Fruit fly (Drosophila melanogaster) whole organism, pupa: ENCODE results near the gene RpL37A.

ENCODE experiments used
- CG10348 ChIP-seq: fragments of 200-800 bp; sonication (Bioruptor generic); IDR thresholded peaks from 2 replicates; pipeline ENCODE4 v1.3.6; 2022; ENCODE audit warnings: missing biosample characterization, missing genetic modification characterization
- CG12605 ChIP-seq: fragments of 200-800 bp; sonication (Bioruptor generic); IDR thresholded peaks from 2 replicates; pipeline ENCODE4 v1.3.6; 2022; ENCODE audit warnings: missing biosample characterization, missing genetic modification characterization
- CG13204 ChIP-seq: fragments of 200-800 bp; sonication (Bioruptor generic); optimal IDR thresholded peaks from 2 replicates; lab custom pipeline; 2018; ENCODE audit warnings: missing biosample characterization, mild to moderate bottlenecking, missing genetic modification characterization, moderate library complexity
- CG14655 ChIP-seq: fragments of 200-800 bp; sonication (Bioruptor generic); optimal IDR thresholded peaks from 3 replicates; lab custom pipeline; 2017; ENCODE audit warnings: mild to moderate bottlenecking, missing biosample characterization, missing genetic modification reagents, missing genetic modification characterization
- CG15710 ChIP-seq: fragments of 200-800 bp; sonication (Bioruptor generic); optimal IDR thresholded peaks from 2 replicates; lab custom pipeline; 2018; ENCODE audit warnings: missing biosample characterization, mild to moderate bottlenecking, missing genetic modification characterization, moderate library complexity
- CG17806 ChIP-seq: fragments of 200-800 bp; sonication (Bioruptor generic); optimal IDR thresholded peaks from 2 replicates; lab custom pipeline; 2018; ENCODE audit warnings: missing biosample characterization, mild to moderate bottlenecking, missing genetic modification characterization, moderate library complexity
- CG32121 ChIP-seq: fragments of 200-800 bp; sonication (Bioruptor generic); IDR thresholded peaks from 2 replicates; pipeline ENCODE4 v1.3.6; 2022; ENCODE audit warnings: missing biosample characterization, missing genetic modification characterization
- CG34367 ChIP-seq: fragments of 200-800 bp; sonication (Bioruptor generic); optimal IDR thresholded peaks from 2 replicates; lab custom pipeline; 2018; ENCODE audit warnings: missing biosample characterization, mild to moderate bottlenecking, missing genetic modification characterization
- CG4496 ChIP-seq: fragments of 200-800 bp; sonication (Bioruptor generic); IDR thresholded peaks from 3 replicates; pipeline ENCODE4 v1.3.6; 2022; ENCODE audit warnings: missing biosample characterization, missing genetic modification characterization
- CG8159 ChIP-seq: fragments of 200-800 bp; sonication (Bioruptor generic); optimal IDR thresholded peaks from 3 replicates; lab custom pipeline; 2018; ENCODE audit warnings: missing biosample characterization, mild to moderate bottlenecking, missing genetic modification characterization, moderate library complexity
- CG8301 ChIP-seq: fragments of 200-800 bp; sonication (Bioruptor generic); optimal IDR thresholded peaks from 2 replicates; lab custom pipeline; 2018; ENCODE audit warnings: missing biosample characterization, mild to moderate bottlenecking, missing genetic modification characterization
- CG9948 ChIP-seq: fragments of 200-800 bp; sonication (Bioruptor generic); optimal IDR thresholded peaks from 2 replicates; lab custom pipeline; 2018; ENCODE audit warnings: missing biosample characterization, mild to moderate bottlenecking, missing genetic modification characterization, moderate library complexity
- D1 ChIP-seq: fragments of 200-800 bp; sonication (Bioruptor generic); optimal IDR thresholded peaks from 2 replicates; lab custom pipeline; 2018; ENCODE audit warnings: missing biosample characterization, mild to moderate bottlenecking, missing genetic modification characterization, moderate library complexity
- EcR ChIP-seq: fragments of 200-800 bp; sonication (Bioruptor generic); optimal IDR thresholded peaks from 3 replicates; lab custom pipeline; 2019; ENCODE audit warnings: missing biosample characterization, missing genetic modification characterization, mild to moderate bottlenecking, moderate library complexity, missing genetic modification reagents
- Ets98B ChIP-seq: fragments of 200-800 bp; sonication (Bioruptor generic); IDR thresholded peaks from 2 replicates; pipeline ENCODE4 v1.3.6; 2022; ENCODE audit warnings: missing biosample characterization, missing genetic modification characterization
- Pif1A ChIP-seq: fragments of 200-800 bp; sonication (Bioruptor generic); optimal IDR thresholded peaks from 3 replicates; lab custom pipeline; 2016; ENCODE audit warnings: missing biosample characterization, missing genetic modification characterization
- Pif1B ChIP-seq: fragments of 200-800 bp; sonication (Bioruptor generic); optimal IDR thresholded peaks from 3 replicates; lab custom pipeline; 2016; ENCODE audit warnings: missing biosample characterization, missing genetic modification characterization
- Snoo ChIP-seq: fragments of 200-800 bp; sonication (Bioruptor generic); optimal IDR thresholded peaks from 3 replicates; lab custom pipeline; 2017; ENCODE audit warnings: missing biosample characterization, mild to moderate bottlenecking, missing genetic modification characterization, inconsistent platforms
- fd96Ca ChIP-seq: fragments of 200-800 bp; sonication (Bioruptor generic); IDR thresholded peaks from 3 replicates; pipeline ENCODE4 v1.3.6; 2022; ENCODE audit warnings: missing biosample characterization, missing genetic modification characterization
- gl ChIP-seq: fragments of 200-800 bp; sonication (Bioruptor generic); optimal IDR thresholded peaks from 2 replicates; lab custom pipeline; 2018; ENCODE audit warnings: missing biosample characterization, mild to moderate bottlenecking, missing genetic modification characterization
- rn ChIP-seq: fragments of 200-800 bp; sonication (Bioruptor generic); IDR thresholded peaks from 2 replicates; pipeline ENCODE4 v1.3.6; 2022; ENCODE audit warnings: missing biosample characterization, missing genetic modification characterization

The RpL37A gene

dm6 chr2L:5092992-5093695, 22.4 kb downstream of the RpL37A start, which contains the start of gene Pgant5:
Gene Pgant5 (minus strand): TSS chr2L:5093592.
- TF ChIP-seq Pif1A (GFP tag; lab: Kevin White, UChicago) (peak; percentile 42), CG12605 (GFP tag; lab: Robert Waterston, UW) (no peak), CG17806 (no peak), CG8159 (tag; lab: Kevin White, UChicago) (no peak), CG4496 (peak; percentile 53; the same call in 1 of the 3 replicates), CG34367 (no peak), Snoo (no peak), CG15710 (tag; lab: Kevin White, UChicago) (peak; percentile 7), rn (GFP tag; lab: Robert Waterston, UW) (no peak), Ets98B (GFP tag; lab: Robert Waterston, UW) (peak; percentile 24; the same call in 1 of the 2 replicates), EcR (GFP tag; lab: Kevin White, UChicago) (peak; percentile 39), fd96Ca (GFP tag; lab: Robert Waterston, UW) (peak; percentile 30; the same call in 1 of the 3 replicates), CG10348 (no peak), gl (tag; lab: Kevin White, UChicago) (no peak), CG13204 (GFP tag; lab: Kevin White, UChicago) (peak; percentile 34), CG14655 (GFP tag; lab: Kevin White, UChicago) (no peak), Pif1B (GFP tag; lab: Kevin White, UChicago) (no peak), CG32121 (GFP tag; lab: Robert Waterston, UW) (no peak), CG9948 (no peak), D1 (tag; lab: Kevin White, UChicago) (peak; percentile 6), CG8301 (no peak)

dm6 chr2L:5093772-5094350, 23.1 kb downstream of the RpL37A start, which contains the start of gene CG5828:
Gene CG5828 (plus strand): TSS chr2L:5093976.
- no peak for TF ChIP-seq Ets98B (GFP tag; lab: Robert Waterston, UW)
- TF ChIP-seq Pif1A (GFP tag; lab: Kevin White, UChicago), result no peak
- no peak for TF ChIP-seq Snoo
- TF ChIP-seq CG8159 (tag; lab: Kevin White, UChicago), result no peak
- TF ChIP-seq CG12605 (GFP tag; lab: Robert Waterston, UW), result no peak
- TF ChIP-seq CG17806, result no peak
- TF ChIP-seq CG13204 (GFP tag; lab: Kevin White, UChicago), result no peak
- TF ChIP-seq CG14655 (GFP tag; lab: Kevin White, UChicago), result no peak
- TF ChIP-seq CG4496, result no peak
- TF ChIP-seq rn (GFP tag; lab: Robert Waterston, UW), result no peak

dm6 chr2L:5095350-5095962, 24.7 kb downstream of the RpL37A start:
- TF ChIP-seq EcR (GFP tag; lab: Kevin White, UChicago), result peak; percentile 69
- TF ChIP-seq CG12605 (GFP tag; lab: Robert Waterston, UW), result no peak
- no peak for TF ChIP-seq CG32121 (GFP tag; lab: Robert Waterston, UW)

dm6 chr2L:5096222-5096621, 25.5 kb downstream of the RpL37A start, which contains the start of gene CG4230:
Gene CG4230 (plus strand): TSS chr2L:5096227.
- TF ChIP-seq CG17806 (no peak), Ets98B (GFP tag; lab: Robert Waterston, UW) (no peak), CG13204 (GFP tag; lab: Kevin White, UChicago) (no peak), CG9948 (no peak), D1 (tag; lab: Kevin White, UChicago) (no peak), CG14655 (GFP tag; lab: Kevin White, UChicago) (no peak), CG10348 (no peak), CG34367 (no peak), Snoo (no peak), CG32121 (GFP tag; lab: Robert Waterston, UW) (no peak), CG8301 (no peak), rn (GFP tag; lab: Robert Waterston, UW) (no peak), gl (tag; lab: Kevin White, UChicago) (no peak), Pif1A (GFP tag; lab: Kevin White, UChicago) (no peak), EcR (GFP tag; lab: Kevin White, UChicago) (no peak)

dm6 chr2L:5096761-5097160, 26.0 kb downstream of the RpL37A start:
- 0 out of 3 replicates have a peak, but pooled peaks have one; percentile 35 for TF ChIP-seq CG4496
- TF ChIP-seq CG15710 (tag; lab: Kevin White, UChicago), result no peak
- 0 out of 2 replicates have a peak, but pooled peaks have one; percentile 8 for TF ChIP-seq Ets98B (GFP tag; lab: Robert Waterston, UW)
- TF ChIP-seq Snoo, result no peak
- TF ChIP-seq CG32121 (GFP tag; lab: Robert Waterston, UW), result no peak
- peak; percentile 5 for TF ChIP-seq gl (tag; lab: Kevin White, UChicago)
- TF ChIP-seq, all 21 proteins: peak for 3
